Worm (Caenorhabditis elegans) whole organism, L3 larva: ENCODE results near the gene cogc-4.

Experiments used
- R02D3.7 ChIP-seq: fragments of 150-350 bp; optimal IDR thresholded peaks from 2 replicates; lab custom pipeline; 2014; ENCODE audit warnings: missing biosample characterization, missing genetic modification characterization
- ZK546.5 ChIP-seq: sonication (generic microtip); optimal IDR thresholded peaks from 2 replicates; lab custom pipeline; 2017; ENCODE audit warnings: missing biosample characterization, missing genetic modification characterization
- aly-2 ChIP-seq: fragments of 150-350 bp; optimal IDR thresholded peaks from 2 replicates; lab custom pipeline; 2014; ENCODE audit warnings: missing biosample characterization, missing genetic modification characterization
- ama-1 ChIP-seq: fragments of 150-350 bp; optimal IDR thresholded peaks from 2 replicates; lab custom pipeline; 2018
- ceh-28 ChIP-seq: fragments of 150-350 bp; optimal IDR thresholded peaks from 2 replicates; lab custom pipeline; 2014; ENCODE audit warnings: missing biosample characterization, missing genetic modification reagents, missing genetic modification characterization
- ceh-82 ChIP-seq: fragments of 150-350 bp; optimal IDR thresholded peaks from 2 replicates; lab custom pipeline; 2014; ENCODE audit warnings: missing biosample characterization, missing genetic modification characterization
- daf-12 ChIP-seq: fragments of 150-350 bp; optimal IDR thresholded peaks from 2 replicates; lab custom pipeline; 2014; ENCODE audit warnings: missing biosample characterization, missing genetic modification reagents, missing genetic modification characterization
- egl-27 ChIP-seq: sonication (generic microtip); optimal IDR thresholded peaks from 4 replicates; lab custom pipeline; 2017; ENCODE audit warnings: missing biosample characterization, missing genetic modification reagents, missing genetic modification characterization
- egl-5 ChIP-seq: fragments of 150-350 bp; optimal IDR thresholded peaks from 2 replicates; lab custom pipeline; 2017; ENCODE audit warnings: missing biosample characterization, missing genetic modification reagents, missing genetic modification characterization, inconsistent platforms
- elt-2 ChIP-seq: sonication (generic microtip); optimal IDR thresholded peaks from 2 replicates; lab custom pipeline; 2016; ENCODE audit warnings: missing genetic modification reagents, mild to moderate bottlenecking, missing genetic modification characterization, missing compliant biosample characterization
- eor-1 ChIP-seq, 2 experiments: fragments of 150-350 bp; optimal IDR thresholded peaks; 2 replicates each; lab custom pipeline; 2014 to 2018; ENCODE audit warnings: missing biosample characterization in 2 of 2, missing genetic modification characterization in 2 of 2
- fkh-10 ChIP-seq: sonication (generic microtip); optimal IDR thresholded peaks from 2 replicates; lab custom pipeline; 2017; ENCODE audit warnings: missing biosample characterization, missing genetic modification reagents, missing genetic modification characterization
- fkh-2 ChIP-seq: fragments of 150-350 bp; optimal IDR thresholded peaks from 2 replicates; lab custom pipeline; 2014; ENCODE audit warnings: missing biosample characterization, missing genetic modification reagents, missing genetic modification characterization
- fos-1 ChIP-seq: fragments of 150-350 bp; optimal IDR thresholded peaks from 2 replicates; lab custom pipeline; 2014; ENCODE audit warnings: missing biosample characterization, missing genetic modification characterization
- jun-1 ChIP-seq: fragments of 150-350 bp; optimal IDR thresholded peaks from 2 replicates; lab custom pipeline; 2014; ENCODE audit warnings: missing biosample characterization, missing genetic modification reagents, missing genetic modification characterization
- lin-15B ChIP-seq: fragments of 150-350 bp; optimal IDR thresholded peaks from 2 replicates; lab custom pipeline; 2014; ENCODE audit warnings: missing biosample characterization, missing genetic modification characterization
- lin-39 ChIP-seq: fragments of 150-350 bp; optimal IDR thresholded peaks from 2 replicates; lab custom pipeline; 2018; ENCODE audit warnings: missing biosample characterization, missing genetic modification reagents, missing genetic modification characterization
- lsy-12 ChIP-seq: sonication (generic microtip); optimal IDR thresholded peaks from 2 replicates; lab custom pipeline; 2016; ENCODE audit warnings: mild to moderate bottlenecking, missing genetic modification characterization, missing compliant biosample characterization
- mdl-1 ChIP-seq: fragments of 150-350 bp; optimal IDR thresholded peaks from 2 replicates; lab custom pipeline; 2014; ENCODE audit warnings: missing biosample characterization, missing genetic modification characterization
- mml-1 ChIP-seq: fragments of 150-350 bp; sonication (generic microtip); optimal IDR thresholded peaks from 3 replicates; lab custom pipeline; 2014; ENCODE audit warnings: missing biosample characterization, missing genetic modification characterization
- nfya-1 ChIP-seq: sonication (generic microtip); optimal IDR thresholded peaks from 2 replicates; lab custom pipeline; 2017; ENCODE audit warnings: missing genetic modification characterization, mild to moderate bottlenecking, missing compliant biosample characterization, antibody characterized with exemption, moderate library complexity; ENCODE audit not compliant: insufficient read depth
- nhr-11 ChIP-seq: fragments of 150-350 bp; optimal IDR thresholded peaks from 2 replicates; lab custom pipeline; 2014; ENCODE audit warnings: missing biosample characterization, missing genetic modification characterization
- nhr-23 ChIP-seq: fragments of 150-350 bp; optimal IDR thresholded peaks from 2 replicates; lab custom pipeline; 2014; ENCODE audit warnings: missing biosample characterization, missing genetic modification reagents, missing genetic modification characterization
- nhr-237 ChIP-seq: fragments of 150-350 bp; optimal IDR thresholded peaks from 2 replicates; lab custom pipeline; 2014; ENCODE audit warnings: missing biosample characterization, missing genetic modification characterization
- nhr-25 ChIP-seq: sonication (generic microtip); optimal IDR thresholded peaks from 2 replicates; lab custom pipeline; 2017; ENCODE audit warnings: missing biosample characterization, missing genetic modification characterization
- nhr-76 ChIP-seq: fragments of 150-350 bp; sonication (generic microtip); optimal IDR thresholded peaks from 5 replicates; lab custom pipeline; 2014; ENCODE audit warnings: missing biosample characterization, missing genetic modification characterization
- pqm-1 ChIP-seq: fragments of 150-350 bp; optimal IDR thresholded peaks from 2 replicates; lab custom pipeline; 2017; ENCODE audit warnings: missing biosample characterization, missing genetic modification characterization, inconsistent platforms
- sea-2 ChIP-seq: fragments of 150-350 bp; sonication (generic microtip); optimal IDR thresholded peaks from 4 replicates; lab custom pipeline; 2014; ENCODE audit warnings: missing biosample characterization, missing genetic modification reagents, missing genetic modification characterization
- snpc-4 ChIP-seq: fragments of 150-350 bp; optimal IDR thresholded peaks from 2 replicates; lab custom pipeline; 2014; ENCODE audit warnings: missing biosample characterization, missing genetic modification characterization
- tbx-2 ChIP-seq: sonication (generic microtip); optimal IDR thresholded peaks from 2 replicates; lab custom pipeline; 2016; ENCODE audit warnings: mild to moderate bottlenecking, missing genetic modification characterization, missing compliant biosample characterization
- unc-39 ChIP-seq: sonication (generic microtip); optimal IDR thresholded peaks from 4 replicates; lab custom pipeline; 2017; ENCODE audit warnings: missing biosample characterization, missing genetic modification characterization
- unc-62 ChIP-seq: fragments of 150-350 bp; sonication (generic microtip); optimal IDR thresholded peaks from 4 replicates; lab custom pipeline; 2014; ENCODE audit warnings: missing biosample characterization, missing genetic modification reagents, missing genetic modification characterization
- zag-1 ChIP-seq: fragments of 150-350 bp; optimal IDR thresholded peaks from 2 replicates; lab custom pipeline; 2014; ENCODE audit warnings: missing biosample characterization, missing genetic modification characterization
- ztf-11 ChIP-seq: fragments of 150-350 bp; optimal IDR thresholded peaks from 2 replicates; lab custom pipeline; 2014; ENCODE audit warnings: missing biosample characterization, missing genetic modification characterization
- ztf-4 ChIP-seq: fragments of 150-350 bp; optimal IDR thresholded peaks from 2 replicates; lab custom pipeline; 2014; ENCODE audit warnings: missing biosample characterization, missing genetic modification characterization

cogc-4 gene

DNA sequence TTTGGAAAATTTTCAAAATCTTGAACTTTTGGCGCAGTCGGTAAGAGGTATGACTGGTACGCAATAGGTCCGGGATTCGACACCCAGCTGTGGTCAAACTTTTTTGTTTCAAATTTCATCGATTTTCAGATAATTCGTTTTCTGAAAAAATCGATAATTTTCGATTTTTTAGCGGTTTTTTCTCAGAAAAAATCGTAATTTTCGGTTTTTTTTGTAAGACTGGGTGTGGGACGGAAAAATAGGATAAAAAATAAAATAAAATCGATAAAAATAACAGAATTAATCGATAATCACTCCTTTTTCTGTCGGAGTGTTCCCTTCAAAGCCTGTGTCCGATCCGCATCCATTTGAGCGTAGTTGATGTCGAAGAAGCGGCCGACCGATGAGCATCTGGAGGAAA, 34.5 kb upstream of the cogc-4 start:
- TF ChIP-seq ceh-28 (tag; lab: Kevin White, UChicago): peak; percentile 66
- no peak for TF ChIP-seq fos-1 (tag; lab: Kevin White, UChicago)

DNA sequence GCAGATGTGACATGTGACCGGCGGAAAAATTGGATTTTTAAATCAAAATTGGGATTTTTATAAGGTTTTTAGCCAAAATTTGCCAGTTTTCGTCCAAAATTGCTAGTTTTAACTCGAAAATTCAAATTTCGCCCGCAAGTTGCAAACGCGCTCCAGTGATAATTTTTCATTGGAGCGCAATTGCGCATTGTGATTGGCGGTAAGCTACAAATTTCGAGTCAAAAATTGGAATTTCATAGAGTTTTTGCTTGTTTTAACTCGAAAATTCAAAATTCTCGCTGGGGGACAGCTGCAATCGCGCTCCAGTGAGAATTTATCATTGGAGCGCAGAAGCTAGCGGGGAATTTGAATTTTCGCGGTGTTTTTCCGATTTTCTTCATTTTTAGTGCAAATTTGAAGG, 33.9 kb upstream of the cogc-4 start:
- no peak for TF ChIP-seq pqm-1 (tag; lab: Kevin White, UChicago)
- TF ChIP-seq aly-2 (tag; lab: Kevin White, UChicago): no peak
- no peak for TF ChIP-seq zag-1 (tag; lab: Kevin White, UChicago)
- TF ChIP-seq tbx-2 (tag; lab: Kevin White, UChicago): no peak
- no peak for TF ChIP-seq nhr-25
- no peak for TF ChIP-seq ama-1 (lab: Kevin White, UChicago)
- TF ChIP-seq mml-1 (tag; lab: Kevin White, UChicago): no peak
- no peak for TF ChIP-seq snpc-4 (tag; lab: Kevin White, UChicago)
- no peak for TF ChIP-seq lsy-12 (tag; lab: Kevin White, UChicago)
- TF ChIP-seq sea-2 (GFP tag; lab: Kevin White, UChicago): no peak
- TF ChIP-seq nhr-11 (tag; lab: Kevin White, UChicago): no peak
- no peak for TF ChIP-seq unc-62
- no peak for TF ChIP-seq ZK546.5 (tag; lab: Kevin White, UChicago)

DNA sequence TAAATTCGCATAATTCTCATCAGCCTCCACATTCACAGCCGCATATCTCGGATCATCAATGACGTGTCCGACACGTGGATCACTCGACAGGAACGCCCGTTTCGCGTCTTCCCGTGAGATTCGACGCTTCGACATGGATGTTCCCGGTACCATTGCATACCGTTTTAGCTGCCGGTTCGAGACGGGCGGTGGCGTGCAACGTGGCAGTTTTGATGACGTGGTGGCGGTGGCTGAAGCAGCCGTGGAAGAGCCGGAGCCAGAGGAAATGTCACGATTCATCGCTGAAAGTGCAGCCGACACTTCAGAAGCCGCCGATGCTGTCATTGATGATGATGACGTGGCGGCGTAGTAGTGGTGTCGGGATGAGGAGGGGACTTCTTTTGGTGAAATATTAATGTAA, 31.7 kb upstream of the cogc-4 start:
- TF ChIP-seq lsy-12 (tag; lab: Kevin White, UChicago) (peak; percentile 22), fkh-2 (no peak), lin-15B (tag; lab: Kevin White, UChicago) (no peak), nhr-237 (tag; lab: Kevin White, UChicago) (no peak), ceh-82 (tag; lab: Kevin White, UChicago) (no peak), lin-39 (no peak)

DNA sequence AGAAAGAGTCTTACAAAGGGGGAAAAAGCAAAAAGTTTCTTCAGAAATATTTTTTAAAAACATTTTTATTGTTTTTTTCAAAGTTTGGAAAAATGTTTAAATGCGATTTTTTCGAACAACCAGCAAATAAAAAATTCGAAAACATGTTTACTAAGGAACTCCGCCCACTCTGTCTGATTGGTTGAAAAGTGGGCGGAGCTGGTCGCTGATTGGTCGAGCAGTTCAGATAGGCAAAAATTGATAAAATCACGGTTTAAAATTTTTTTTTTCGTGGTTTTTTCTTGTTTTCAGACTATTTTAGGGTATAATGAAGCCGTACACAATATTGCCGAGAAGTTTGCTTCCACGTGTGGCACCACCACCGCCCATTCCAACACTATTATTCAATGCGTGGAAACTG, 31.1 kb upstream of the cogc-4 start:
- TF ChIP-seq pqm-1 (tag; lab: Kevin White, UChicago) (no peak), nfya-1 (tag; lab: Kevin White, UChicago) (peak; percentile 51), egl-27 (tag; lab: Kevin White, UChicago) (no peak)

DNA sequence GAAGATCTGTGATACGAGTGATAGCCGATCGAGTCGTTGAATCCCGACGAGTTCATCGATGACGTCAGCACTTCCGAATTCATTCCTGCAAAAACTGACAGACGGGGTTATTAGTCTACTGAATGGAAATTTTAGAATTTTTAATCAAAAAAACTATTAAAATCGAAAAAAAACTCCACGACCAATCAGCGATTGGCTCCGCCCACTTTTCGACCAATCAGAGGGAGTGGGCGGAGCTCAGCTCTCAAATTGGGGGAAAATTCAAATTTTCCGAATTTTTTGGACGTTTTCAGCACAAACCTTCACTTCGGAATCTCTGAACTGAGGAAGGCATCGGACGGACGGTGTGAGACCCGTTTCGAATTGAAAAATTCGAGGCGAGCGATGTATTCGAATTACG, 30.3 kb upstream of the cogc-4 start:
- TF ChIP-seq nfya-1 (tag; lab: Kevin White, UChicago): peak; percentile 83
- no peak for TF ChIP-seq ztf-11 (tag; lab: Kevin White, UChicago)

DNA sequence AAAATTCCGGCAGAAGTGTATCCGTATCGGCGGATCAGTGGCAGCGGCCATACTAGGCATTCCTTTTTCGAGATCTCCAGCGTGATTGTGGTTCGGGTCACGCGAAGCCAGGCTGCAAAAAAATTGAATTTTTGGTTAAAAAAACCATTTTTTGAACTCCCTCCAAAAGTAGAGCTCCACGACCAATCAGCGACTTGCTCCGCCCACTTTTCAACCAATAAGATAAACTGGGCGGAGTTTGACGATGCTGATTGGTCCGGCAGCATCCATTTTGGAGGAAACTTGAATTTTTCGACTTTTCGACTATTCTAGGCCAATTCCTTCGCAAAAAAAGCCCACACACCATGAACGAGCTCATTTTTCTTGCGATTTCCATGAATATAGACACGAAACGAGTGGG, 28.8 kb upstream of the cogc-4 start:
- peak; percentile 78 for TF ChIP-seq nfya-1 (tag; lab: Kevin White, UChicago)
- TF ChIP-seq mml-1 (tag; lab: Kevin White, UChicago): no peak
- TF ChIP-seq daf-12: no peak
- TF ChIP-seq aly-2 (tag; lab: Kevin White, UChicago): no peak
- TF ChIP-seq lsy-12 (tag; lab: Kevin White, UChicago): no peak
- TF ChIP-seq, all 47 proteins: peak for 1

DNA sequence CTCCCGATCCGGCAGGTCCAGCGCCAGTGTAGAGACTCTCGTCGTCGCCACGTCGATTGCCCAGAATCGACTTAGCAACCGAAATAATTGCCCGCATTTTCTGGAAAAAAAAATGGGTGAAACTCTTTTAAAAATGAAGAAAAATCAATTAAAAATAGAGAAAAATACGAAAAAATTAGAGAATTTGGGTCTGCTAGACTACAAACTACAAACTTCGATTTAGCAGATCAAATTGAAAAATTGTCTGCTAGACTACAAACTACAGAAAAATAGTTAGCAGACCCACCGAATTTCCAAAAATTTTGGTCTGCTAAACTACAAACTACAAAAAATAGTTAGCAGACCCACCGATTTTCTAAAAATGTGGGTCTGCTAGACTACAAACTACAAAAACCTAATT, 28.4 kb upstream of the cogc-4 start, which contains the start of gene rog-1:
Gene rog-1 (minus strand): TSS at position 101 of the 400 bp plus-strand sequence.
- TF ChIP-seq nhr-25: no peak
- TF ChIP-seq pqm-1 (tag; lab: Kevin White, UChicago): no peak
- TF ChIP-seq sea-2 (GFP tag; lab: Kevin White, UChicago): no peak
- no peak for TF ChIP-seq fkh-10 (GFP tag; lab: Kevin White, UChicago)
- no peak for TF ChIP-seq nfya-1 (tag; lab: Kevin White, UChicago)
- no peak for TF ChIP-seq ztf-4 (tag; lab: Kevin White, UChicago)
- TF ChIP-seq fkh-2: no peak

DNA sequence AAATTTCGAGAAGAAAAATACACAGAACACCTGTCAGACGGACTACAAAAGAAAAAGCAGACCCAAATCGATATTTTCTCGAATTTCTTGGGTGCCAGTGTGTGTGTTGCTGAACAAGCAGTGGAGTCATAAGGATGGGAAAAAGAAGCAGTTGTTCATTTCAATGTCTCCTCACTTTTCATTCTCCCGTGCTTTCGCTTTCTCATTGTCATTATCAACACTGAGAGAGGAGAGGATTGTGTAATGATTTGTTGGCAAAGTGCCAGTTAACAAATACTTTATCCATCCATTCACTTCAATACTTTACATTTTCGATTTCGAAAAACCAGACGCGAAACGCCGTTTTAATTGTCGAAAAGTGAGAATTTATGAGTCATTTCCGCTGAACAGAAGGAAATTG, 27.6 kb upstream of the cogc-4 start:
- TF ChIP-seq nfya-1 (tag; lab: Kevin White, UChicago) (peak; percentile 30), ZK546.5 (tag; lab: Kevin White, UChicago) (no peak), eor-1 (tag; optimal IDR thresholded peaks at IDR 0.05; lab: Kevin White, UChicago) (no peak), nhr-76 (tag; lab: Kevin White, UChicago) (no peak), unc-39 (tag; lab: Kevin White, UChicago) (no peak), R02D3.7 (tag; lab: Kevin White, UChicago) (no peak), elt-2 (tag; lab: Kevin White, UChicago) (no peak), mml-1 (tag; lab: Kevin White, UChicago) (no peak), nhr-23 (no peak), egl-27 (tag; lab: Kevin White, UChicago) (no peak), nhr-237 (tag; lab: Kevin White, UChicago) (no peak), mdl-1 (tag; lab: Kevin White, UChicago) (no peak), egl-5 (tag; lab: Kevin White, UChicago) (peak; percentile 55), jun-1 (no peak), nhr-11 (tag; lab: Kevin White, UChicago) (no peak), nhr-25 (no peak), aly-2 (tag; lab: Kevin White, UChicago) (no peak), unc-62 (no peak)
